Fruit fly (Drosophila melanogaster) whole organism, wandering third instar larva: Measurements from ENCODE around the gene Lamtor1.

Experiments used
- Abd-B ChIP-seq: fragments of >200 bp; optimal IDR thresholded peaks from 2 replicates; lab custom pipeline; 2017; ENCODE audit warnings: missing biosample characterization, missing genetic modification characterization
- CG32264 ChIP-seq: fragments of 200-800 bp; sonication (Bioruptor generic); optimal IDR thresholded peaks from 2 replicates; lab custom pipeline; 2016; ENCODE audit warnings: missing biosample characterization, missing genetic modification characterization
- CG9705 ChIP-seq: fragments of 200-800 bp; sonication (Bioruptor generic); optimal IDR thresholded peaks from 2 replicates; lab custom pipeline; 2018; ENCODE audit warnings: missing biosample characterization, mild to moderate bottlenecking, missing genetic modification characterization
- CrebA ChIP-seq: fragments of 200-800 bp; sonication (Bioruptor generic); optimal IDR thresholded peaks from 2 replicates; lab custom pipeline; 2016; ENCODE audit warnings: missing biosample characterization, mild to moderate bottlenecking, missing genetic modification characterization, borderline replicate concordance
- Dfd ChIP-seq: fragments of >200 bp; optimal IDR thresholded peaks from 2 replicates; lab custom pipeline; 2017; ENCODE audit warnings: missing biosample characterization, missing genetic modification characterization
- Dif ChIP-seq: fragments of 200-275, 200-300 bp; sonication (Bioruptor generic); optimal IDR thresholded peaks from 2 replicates; lab custom pipeline; 2018; ENCODE audit warnings: missing biosample characterization, missing genetic modification characterization; ENCODE audit not compliant: partially characterized antibody
- GATAd ChIP-seq: sonication (Bioruptor generic); optimal IDR thresholded peaks from 2 replicates; lab custom pipeline; 2016; ENCODE audit warnings: missing biosample characterization, missing genetic modification characterization
- HLH106 ChIP-seq: fragments of 200-800 bp; optimal IDR thresholded peaks from 3 replicates; lab custom pipeline; 2019; ENCODE audit warnings: missing biosample characterization, mild to moderate bottlenecking, missing genetic modification characterization, moderate library complexity
- Hnf4 ChIP-seq: fragments of 200-800 bp; sonication (Bioruptor generic); optimal IDR thresholded peaks from 2 replicates; lab custom pipeline; 2016; ENCODE audit warnings: missing biosample characterization, mild to moderate bottlenecking, missing genetic modification characterization
- Hr78 ChIP-seq: fragments of >200 bp; optimal IDR thresholded peaks from 2 replicates; lab custom pipeline; 2017; ENCODE audit warnings: missing biosample characterization, missing genetic modification characterization
- Hr83 ChIP-seq: fragments of 200-300 bp; sonication (Bioruptor generic); optimal IDR thresholded peaks from 2 replicates; lab custom pipeline; 2016; ENCODE audit warnings: missing biosample characterization, mild to moderate bottlenecking, missing genetic modification characterization, moderate library complexity; ENCODE audit not compliant: poor library complexity, severe bottlenecking
- Jra ChIP-seq: sonication (Bioruptor generic); optimal IDR thresholded peaks from 2 replicates; lab custom pipeline; 2016; ENCODE audit warnings: missing biosample characterization, missing genetic modification characterization
- Mio ChIP-seq: sonication (Bioruptor generic); optimal IDR thresholded peaks from 2 replicates; lab custom pipeline; 2016; ENCODE audit warnings: missing biosample characterization, missing genetic modification characterization
- OdsH ChIP-seq: fragments of 200-800 bp; sonication (Bioruptor generic); optimal IDR thresholded peaks from 2 replicates; lab custom pipeline; 2016; ENCODE audit warnings: missing biosample characterization, mild to moderate bottlenecking, missing genetic modification characterization
- Rel ChIP-seq, 2 experiments: fragments of 200-800 bp; sonication (Bioruptor generic) in 1 of 2; optimal IDR thresholded peaks; 2 replicates in 1 of 2; 3 replicates in 1 of 2; lab custom pipeline; 2016 to 2019; ENCODE audit warnings: mild to moderate bottlenecking in 2 of 2, missing biosample characterization in 2 of 2, missing genetic modification characterization in 2 of 2, moderate library complexity in 1 of 2
- Sp1 ChIP-seq: fragments of 200-800 bp; sonication (Bioruptor generic); optimal IDR thresholded peaks from 3 replicates; lab custom pipeline; 2019; ENCODE audit warnings: missing biosample characterization, mild to moderate bottlenecking, missing genetic modification characterization, moderate library complexity
- Vsx2 ChIP-seq: fragments of 200-300, 225-300 bp; sonication (Bioruptor generic); optimal IDR thresholded peaks from 2 replicates; lab custom pipeline; 2018; ENCODE audit warnings: missing biosample characterization, missing genetic modification characterization; ENCODE audit not compliant: partially characterized antibody
- brk ChIP-seq: fragments of 200-800 bp; sonication (Bioruptor generic); optimal IDR thresholded peaks from 2 replicates; lab custom pipeline; 2016; ENCODE audit warnings: missing biosample characterization, mild to moderate bottlenecking, missing genetic modification characterization
- dmrt93B ChIP-seq: fragments of 200-800 bp; sonication (Bioruptor generic); optimal IDR thresholded peaks from 2 replicates; lab custom pipeline; 2018; ENCODE audit warnings: missing biosample characterization, mild to moderate bottlenecking, missing genetic modification characterization
- dsf ChIP-seq: sonication (Bioruptor generic); optimal IDR thresholded peaks from 2 replicates; lab custom pipeline; 2016; ENCODE audit warnings: missing biosample characterization, missing genetic modification characterization, borderline replicate concordance
- ey ChIP-seq: fragments of 200-800 bp; sonication (Bioruptor generic); optimal IDR thresholded peaks from 2 replicates; lab custom pipeline; 2016; ENCODE audit warnings: missing biosample characterization, missing genetic modification characterization
- fru ChIP-seq: fragments of 200-800 bp; sonication (Bioruptor generic); optimal IDR thresholded peaks from 3 replicates; lab custom pipeline; 2016; ENCODE audit warnings: missing biosample characterization, mild to moderate bottlenecking, missing genetic modification characterization
- jim ChIP-seq: fragments of 175-275, 200-325 bp; sonication (Bioruptor generic); optimal IDR thresholded peaks from 2 replicates; lab custom pipeline; 2016; ENCODE audit warnings: missing biosample characterization, mild to moderate bottlenecking, missing genetic modification characterization
- lola ChIP-seq: fragments of >200 bp; optimal IDR thresholded peaks from 2 replicates; lab custom pipeline; 2017; ENCODE audit warnings: missing biosample characterization, missing genetic modification characterization
- pan ChIP-seq: fragments of >200 bp; optimal IDR thresholded peaks from 2 replicates; lab custom pipeline; 2017
- psq ChIP-seq: fragments of 200-800 bp; sonication (Bioruptor generic); optimal IDR thresholded peaks from 3 replicates; lab custom pipeline; 2017; ENCODE audit warnings: missing biosample characterization, mild to moderate bottlenecking, missing genetic modification characterization, moderate library complexity
- rgr ChIP-seq: fragments of 200-800 bp; sonication (Bioruptor generic); optimal IDR thresholded peaks from 3 replicates; lab custom pipeline; 2016; ENCODE audit warnings: missing biosample characterization, mild to moderate bottlenecking, missing genetic modification characterization
- sage ChIP-seq: fragments of 200-800 bp; sonication (Bioruptor generic); optimal IDR thresholded peaks from 2 replicates; lab custom pipeline; 2016; ENCODE audit warnings: missing biosample characterization, mild to moderate bottlenecking, missing genetic modification characterization
- sv ChIP-seq: fragments of 200-800 bp; sonication (Bioruptor generic); optimal IDR thresholded peaks from 3 replicates; lab custom pipeline; 2016; ENCODE audit warnings: missing biosample characterization, missing genetic modification characterization
- tai ChIP-seq: sonication (Bioruptor generic); optimal IDR thresholded peaks from 2 replicates; lab custom pipeline; 2016; ENCODE audit warnings: missing biosample characterization, missing genetic modification characterization
- usp ChIP-seq: fragments of >200 bp; optimal IDR thresholded peaks from 2 replicates; lab custom pipeline; 2017; ENCODE audit warnings: missing biosample characterization, missing genetic modification characterization
- woc ChIP-seq: sonication (Bioruptor generic); optimal IDR thresholded peaks from 2 replicates; lab custom pipeline; 2016; ENCODE audit warnings: missing biosample characterization, mild to moderate bottlenecking, missing genetic modification characterization

Gene Lamtor1

DNA sequence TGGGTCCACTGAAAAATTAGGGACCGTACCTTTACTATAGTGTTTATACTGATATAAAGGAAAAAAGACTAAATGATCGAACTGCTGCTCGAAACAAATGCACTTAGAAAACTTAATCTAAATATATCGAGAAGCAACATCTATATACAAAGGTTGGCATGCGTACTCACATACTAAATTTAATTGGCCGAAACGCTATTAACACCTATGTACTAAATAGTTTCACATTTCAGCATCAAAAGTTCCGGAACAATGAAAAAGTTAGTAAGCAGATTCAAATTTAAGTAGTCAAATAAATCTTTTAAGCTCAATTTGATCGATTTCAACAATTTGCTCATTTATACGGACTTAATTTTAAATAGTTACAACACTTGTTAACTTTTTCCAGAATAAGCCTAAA lies 37.7 kb downstream of the Lamtor1 start, which contains the start of gene fln:
fln (minus strand) TSS at position 101 of the 400 bp plus-strand sequence.
- TF ChIP-seq CG32264 (GFP tag; lab: Kevin White, UChicago) (no peak), Mio (no peak), fru (GFP tag; lab: Kevin White, UChicago) (no peak), Dfd (GFP tag; lab: Kevin White, UChicago) (no peak), tai (GFP tag; lab: Kevin White, UChicago) (no peak), psq (GFP tag; lab: Kevin White, UChicago) (no peak), GATAd (no peak), CrebA (GFP tag; lab: Kevin White, UChicago) (no peak), Hr78 (GFP tag; lab: Kevin White, UChicago) (no peak), dmrt93B (GFP tag; lab: Kevin White, UChicago) (no peak), Hnf4 (no peak), Vsx2 (no peak), OdsH (GFP tag; lab: Kevin White, UChicago) (no peak), sage (GFP tag; lab: Kevin White, UChicago) (no peak), Sp1 (GFP tag; lab: Kevin White, UChicago) (no peak), rgr (no peak), pan (lab: Kevin White, UChicago) (no peak), dsf (GFP tag; lab: Kevin White, UChicago) (no peak), usp (GFP tag; lab: Kevin White, UChicago) (no peak), sv (GFP tag; lab: Kevin White, UChicago) (no peak)

DNA sequence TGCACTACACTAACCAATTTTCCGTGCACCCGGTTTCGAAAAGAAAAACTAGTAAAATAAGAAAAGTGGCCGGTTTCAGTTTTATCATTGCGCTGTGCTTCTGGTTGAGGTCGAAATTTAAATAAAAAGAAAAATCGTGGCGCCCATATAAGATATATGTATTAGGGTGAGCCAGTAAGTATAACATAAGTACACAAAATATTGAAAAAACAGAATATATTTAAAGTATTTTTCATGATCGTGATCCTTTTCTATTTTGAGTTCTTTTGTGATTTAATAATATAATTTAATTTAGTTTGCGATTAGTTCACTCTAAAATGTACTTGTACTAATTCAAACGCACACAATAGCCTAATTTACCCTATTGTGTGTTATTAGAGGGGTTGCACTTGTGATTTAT lies 39.9 kb downstream of the Lamtor1 start, which contains the start of gene Csas:
Csas (minus strand) TSS at position 101 of the 400 bp plus-strand sequence.
- TF ChIP-seq woc (GFP tag; lab: Kevin White, UChicago) = no peak

DNA sequence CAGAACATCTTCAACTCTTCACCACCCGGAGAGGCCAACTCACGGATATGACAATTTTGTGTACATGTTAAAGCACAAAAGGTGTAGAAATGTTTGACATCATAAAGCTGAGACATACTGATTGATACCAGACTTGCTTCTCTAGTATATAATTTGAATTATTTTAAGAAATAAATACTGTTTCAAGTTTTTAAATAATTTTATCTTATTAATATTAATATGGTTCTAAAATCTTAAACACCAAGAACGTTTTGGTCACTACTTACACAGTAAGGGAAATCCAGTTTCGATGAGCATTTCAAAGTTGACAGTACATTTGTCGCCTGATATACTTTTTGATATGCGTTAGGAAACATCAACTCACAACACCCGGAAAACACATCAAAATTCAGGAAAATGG lies 43.1 kb downstream of the Lamtor1 start, which contains the start of the genes hale and schuy:
hale (minus strand) TSS at position 101 of the 400 bp plus-strand sequence.
schuy (plus strand) TSS at position 326 of the 400 bp plus-strand sequence.
- TF ChIP-seq Abd-B = no peak
- TF ChIP-seq Dif = no peak
- no peak for TF ChIP-seq sv (GFP tag; lab: Kevin White, UChicago)
- no peak for TF ChIP-seq brk
- TF ChIP-seq Sp1 (GFP tag; lab: Kevin White, UChicago) = no peak
- TF ChIP-seq lola = no peak
- no peak for TF ChIP-seq Vsx2
- no peak for TF ChIP-seq Jra (GFP tag; lab: Kevin White, UChicago)
- no peak for TF ChIP-seq rgr
- no peak for TF ChIP-seq Mio
- no peak for TF ChIP-seq fru (GFP tag; lab: Kevin White, UChicago)
- no peak for TF ChIP-seq Hnf4
- no peak for TF ChIP-seq HLH106 (tag; lab: Kevin White, UChicago)
- no peak for TF ChIP-seq CG9705 (GFP tag; lab: Kevin White, UChicago)
- no peak for TF ChIP-seq dmrt93B (GFP tag; lab: Kevin White, UChicago)
- TF ChIP-seq dsf (GFP tag; lab: Kevin White, UChicago) = no peak

DNA sequence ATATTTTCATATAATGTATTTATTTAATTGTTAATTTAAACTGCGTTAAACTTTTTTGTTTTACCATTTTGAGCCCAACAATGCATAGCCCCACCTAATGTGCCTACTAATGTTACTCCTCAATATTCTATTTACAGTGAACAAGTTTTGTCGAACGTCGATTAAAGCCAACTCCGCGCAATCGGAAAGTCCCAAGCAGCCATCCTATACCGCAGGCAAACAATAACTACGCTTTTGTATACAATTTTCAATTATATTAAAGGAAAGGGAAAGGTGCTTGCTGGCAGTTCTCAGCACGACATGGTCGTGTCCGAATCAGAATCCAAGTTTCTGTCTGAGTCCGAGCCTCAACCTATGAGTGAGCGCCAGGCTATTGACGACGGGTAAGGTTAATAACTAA lies 47.4 kb downstream of the Lamtor1 start, which contains the start of gene CG17732:
CG17732 (plus strand) TSS at position 301 of the 400 bp plus-strand sequence.
- no peak for TF ChIP-seq lola
- TF ChIP-seq GATAd = no peak
- TF ChIP-seq ey (GFP tag; lab: Kevin White, UChicago) = no peak
- no peak for TF ChIP-seq Hr83 (GFP tag; lab: Kevin White, UChicago)
- TF ChIP-seq brk = no peak
- no peak for TF ChIP-seq OdsH (GFP tag; lab: Kevin White, UChicago)
- TF ChIP-seq woc (GFP tag; lab: Kevin White, UChicago) = no peak
- TF ChIP-seq jim (GFP tag; lab: Kevin White, UChicago) = no peak

DNA sequence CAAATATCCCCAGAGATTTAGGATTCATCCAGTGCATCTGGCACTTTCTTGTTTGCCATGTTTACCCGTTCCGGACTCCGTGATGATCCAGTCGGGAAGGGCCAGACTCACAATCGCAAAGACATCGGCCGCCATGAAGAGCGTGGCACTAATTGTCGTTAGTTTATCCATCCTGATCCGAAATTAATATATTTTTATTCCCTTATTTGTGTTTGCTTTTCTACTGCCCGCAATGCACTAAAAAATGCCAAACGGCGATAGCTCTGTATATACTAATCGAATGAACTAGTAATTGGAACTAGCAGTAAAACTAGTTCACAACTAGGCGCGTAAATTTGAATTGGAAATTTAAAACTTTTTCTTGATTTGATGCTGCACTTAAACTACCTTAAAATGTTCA lies 49.2 kb downstream of the Lamtor1 start, which contains the start of gene CG14182:
CG14182 (minus strand) TSS at position 221 of the 400 bp plus-strand sequence.
- TF ChIP-seq Rel (GFP tag; optimal IDR thresholded peaks at IDR 0.05; lab: Kevin White, UChicago) (no peak), Rel (tag; optimal IDR thresholded peaks at IDR 0.05; lab: Kevin White, UChicago) (no peak), lola (no peak)
